Worm (Caenorhabditis elegans): ENCODE data around the gene sth-1.

DNA sequence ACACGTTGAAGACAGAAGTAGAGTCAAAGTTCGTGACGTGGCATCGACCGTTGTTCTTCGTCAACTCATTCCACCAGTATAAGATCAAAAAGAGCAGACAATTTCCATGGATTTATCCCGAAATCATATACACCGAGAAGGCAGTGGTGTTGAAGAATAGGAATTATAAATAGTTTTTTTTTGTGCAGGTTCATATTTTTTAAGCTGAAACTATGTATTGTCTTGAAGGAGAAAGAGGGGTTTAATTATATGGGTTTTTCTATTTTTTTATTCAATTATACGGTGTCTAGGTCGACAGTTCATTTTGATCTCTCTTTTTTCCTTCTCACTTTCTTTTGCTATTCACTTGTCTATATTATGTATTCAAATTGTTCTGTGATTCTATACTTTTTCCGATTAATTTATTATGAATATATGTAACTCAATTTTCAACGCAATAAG lies 12.8 kb upstream of the sth-1 start:
- TF ChIP-seq nhr-12 (tag; optimal IDR thresholded peaks at IDR 0.05): no peak
- TF ChIP-seq unc-62 (GFP tag; optimal IDR thresholded peaks at IDR 0.05): no peak
- TF ChIP-seq lin-32 (GFP tag; optimal IDR thresholded peaks at IDR 0.05): no peak
- TF ChIP-seq elt-3 (tag; optimal IDR thresholded peaks at IDR 0.05): no peak
- TF ChIP-seq blmp-1 (tag; optimal IDR thresholded peaks at IDR 0.05): no peak
- no peak for TF ChIP-seq mep-1 (tag; optimal IDR thresholded peaks at IDR 0.05)
- TF ChIP-seq nhr-76 (tag; optimal IDR thresholded peaks at IDR 0.05): no peak
- TF ChIP-seq zip-8 (tag; optimal IDR thresholded peaks at IDR 0.05): no peak
- TF ChIP-seq nhr-237 (tag; optimal IDR thresholded peaks at IDR 0.05): no peak
- no peak for TF ChIP-seq cnd-1 (tag; optimal IDR thresholded peaks at IDR 0.05)
- no peak for TF ChIP-seq elt-1 (tag; optimal IDR thresholded peaks at IDR 0.05; ENCODE audit: borderline replicate concordance, insufficient read depth)
- no peak for TF ChIP-seq snpc-4 (tag; optimal IDR thresholded peaks at IDR 0.05)
